Worm (Caenorhabditis elegans) whole organism, L3 larva: ENCODE measurements around the gene algn-13.

Experiments
- R02D3.7 ChIP-seq: fragments of 150-350 bp; optimal IDR thresholded peaks from 2 replicates; lab custom pipeline; 2014; ENCODE audit warnings: missing biosample characterization, missing genetic modification characterization
- ZK546.5 ChIP-seq: sonication (generic microtip); optimal IDR thresholded peaks from 2 replicates; lab custom pipeline; 2017; ENCODE audit warnings: missing biosample characterization, missing genetic modification characterization
- aly-2 ChIP-seq: fragments of 150-350 bp; optimal IDR thresholded peaks from 2 replicates; lab custom pipeline; 2014; ENCODE audit warnings: missing biosample characterization, missing genetic modification characterization
- ama-1 ChIP-seq: fragments of 150-350 bp; optimal IDR thresholded peaks from 2 replicates; lab custom pipeline; 2018
- ceh-28 ChIP-seq: fragments of 150-350 bp; optimal IDR thresholded peaks from 2 replicates; lab custom pipeline; 2014; ENCODE audit warnings: missing biosample characterization, missing genetic modification reagents, missing genetic modification characterization
- ceh-82 ChIP-seq: fragments of 150-350 bp; optimal IDR thresholded peaks from 2 replicates; lab custom pipeline; 2014; ENCODE audit warnings: missing biosample characterization, missing genetic modification characterization
- ceh-9 ChIP-seq: sonication (generic microtip); optimal IDR thresholded peaks from 2 replicates; lab custom pipeline; 2018; ENCODE audit warnings: missing biosample characterization, missing genetic modification characterization
- daf-12 ChIP-seq: fragments of 150-350 bp; optimal IDR thresholded peaks from 2 replicates; lab custom pipeline; 2014; ENCODE audit warnings: missing biosample characterization, missing genetic modification reagents, missing genetic modification characterization
- egl-27 ChIP-seq: sonication (generic microtip); optimal IDR thresholded peaks from 4 replicates; lab custom pipeline; 2017; ENCODE audit warnings: missing biosample characterization, missing genetic modification reagents, missing genetic modification characterization
- elt-1 ChIP-seq: fragments of 150-350 bp; optimal IDR thresholded peaks from 2 replicates; lab custom pipeline; 2014; ENCODE audit warnings: missing biosample characterization, missing genetic modification characterization
- elt-2 ChIP-seq: sonication (generic microtip); optimal IDR thresholded peaks from 2 replicates; lab custom pipeline; 2016; ENCODE audit warnings: missing genetic modification reagents, mild to moderate bottlenecking, missing genetic modification characterization, missing compliant biosample characterization
- elt-3 ChIP-seq, 3 experiments: fragments of 150-350 bp in 1 of 3; sonication (generic microtip) in 2 of 3; optimal IDR thresholded peaks; 2 replicates in 2 of 3; 4 replicates in 1 of 3; lab custom pipeline; 2014 to 2017; ENCODE audit warnings: missing biosample characterization in 3 of 3, missing genetic modification characterization in 3 of 3
- eor-1 ChIP-seq, 2 experiments: fragments of 150-350 bp; optimal IDR thresholded peaks; 2 replicates each; lab custom pipeline; 2014 to 2018; ENCODE audit warnings: missing biosample characterization in 2 of 2, missing genetic modification characterization in 2 of 2
- fkh-10 ChIP-seq: sonication (generic microtip); optimal IDR thresholded peaks from 2 replicates; lab custom pipeline; 2017; ENCODE audit warnings: missing biosample characterization, missing genetic modification reagents, missing genetic modification characterization
- fos-1 ChIP-seq: fragments of 150-350 bp; optimal IDR thresholded peaks from 2 replicates; lab custom pipeline; 2014; ENCODE audit warnings: missing biosample characterization, missing genetic modification characterization
- hmg-11 ChIP-seq: sonication (generic microtip); optimal IDR thresholded peaks from 2 replicates; lab custom pipeline; 2016; ENCODE audit warnings: missing genetic modification characterization, missing compliant biosample characterization
- jun-1 ChIP-seq: fragments of 150-350 bp; optimal IDR thresholded peaks from 2 replicates; lab custom pipeline; 2014; ENCODE audit warnings: missing biosample characterization, missing genetic modification reagents, missing genetic modification characterization
- lin-15B ChIP-seq: fragments of 150-350 bp; optimal IDR thresholded peaks from 2 replicates; lab custom pipeline; 2014; ENCODE audit warnings: missing biosample characterization, missing genetic modification characterization
- lsy-12 ChIP-seq: sonication (generic microtip); optimal IDR thresholded peaks from 2 replicates; lab custom pipeline; 2016; ENCODE audit warnings: mild to moderate bottlenecking, missing genetic modification characterization, missing compliant biosample characterization
- mdl-1 ChIP-seq: fragments of 150-350 bp; optimal IDR thresholded peaks from 2 replicates; lab custom pipeline; 2014; ENCODE audit warnings: missing biosample characterization, missing genetic modification characterization
- mml-1 ChIP-seq: fragments of 150-350 bp; sonication (generic microtip); optimal IDR thresholded peaks from 3 replicates; lab custom pipeline; 2014; ENCODE audit warnings: missing biosample characterization, missing genetic modification characterization
- nfya-1 ChIP-seq: sonication (generic microtip); optimal IDR thresholded peaks from 2 replicates; lab custom pipeline; 2017; ENCODE audit warnings: missing genetic modification characterization, mild to moderate bottlenecking, missing compliant biosample characterization, antibody characterized with exemption, moderate library complexity; ENCODE audit not compliant: insufficient read depth
- nhr-11 ChIP-seq: fragments of 150-350 bp; optimal IDR thresholded peaks from 2 replicates; lab custom pipeline; 2014; ENCODE audit warnings: missing biosample characterization, missing genetic modification characterization
- nhr-12 ChIP-seq: fragments of 150-350 bp; optimal IDR thresholded peaks from 2 replicates; lab custom pipeline; 2014; ENCODE audit warnings: missing biosample characterization, missing genetic modification characterization
- nhr-23 ChIP-seq: fragments of 150-350 bp; optimal IDR thresholded peaks from 2 replicates; lab custom pipeline; 2014; ENCODE audit warnings: missing biosample characterization, missing genetic modification reagents, missing genetic modification characterization
- nhr-25 ChIP-seq: sonication (generic microtip); optimal IDR thresholded peaks from 2 replicates; lab custom pipeline; 2017; ENCODE audit warnings: missing biosample characterization, missing genetic modification characterization
- nhr-28 ChIP-seq: fragments of 150-350 bp; optimal IDR thresholded peaks from 2 replicates; lab custom pipeline; 2014; ENCODE audit warnings: missing biosample characterization, missing genetic modification characterization
- nhr-43 ChIP-seq: sonication (generic microtip); optimal IDR thresholded peaks from 2 replicates; lab custom pipeline; 2016; ENCODE audit warnings: mild to moderate bottlenecking, missing genetic modification characterization, missing compliant biosample characterization; ENCODE audit not compliant: poor library complexity, severe bottlenecking
- nhr-67 ChIP-seq: fragments of 150-350 bp; optimal IDR thresholded peaks from 2 replicates; lab custom pipeline; 2014; ENCODE audit warnings: missing biosample characterization, missing genetic modification characterization
- nhr-76 ChIP-seq: fragments of 150-350 bp; sonication (generic microtip); optimal IDR thresholded peaks from 5 replicates; lab custom pipeline; 2014; ENCODE audit warnings: missing biosample characterization, missing genetic modification characterization
- nhr-77 ChIP-seq: fragments of 150-350 bp; optimal IDR thresholded peaks from 2 replicates; lab custom pipeline; 2014; ENCODE audit warnings: missing biosample characterization, missing genetic modification characterization
- pha-4 ChIP-seq: fragments of 150-350 bp; optimal IDR thresholded peaks from 2 replicates; lab custom pipeline; 2014; ENCODE audit warnings: missing biosample characterization, missing genetic modification reagents, missing genetic modification characterization
- pqm-1 ChIP-seq: fragments of 150-350 bp; optimal IDR thresholded peaks from 2 replicates; lab custom pipeline; 2017; ENCODE audit warnings: missing biosample characterization, missing genetic modification characterization, inconsistent platforms
- skn-1 ChIP-seq: fragments of 150-350 bp; optimal IDR thresholded peaks from 2 replicates; lab custom pipeline; 2014; ENCODE audit warnings: missing biosample characterization, missing genetic modification characterization
- snpc-4 ChIP-seq: fragments of 150-350 bp; optimal IDR thresholded peaks from 2 replicates; lab custom pipeline; 2014; ENCODE audit warnings: missing biosample characterization, missing genetic modification characterization
- tbx-2 ChIP-seq: sonication (generic microtip); optimal IDR thresholded peaks from 2 replicates; lab custom pipeline; 2016; ENCODE audit warnings: mild to moderate bottlenecking, missing genetic modification characterization, missing compliant biosample characterization
- unc-39 ChIP-seq: sonication (generic microtip); optimal IDR thresholded peaks from 4 replicates; lab custom pipeline; 2017; ENCODE audit warnings: missing biosample characterization, missing genetic modification characterization
- unc-62 ChIP-seq: fragments of 150-350 bp; sonication (generic microtip); optimal IDR thresholded peaks from 4 replicates; lab custom pipeline; 2014; ENCODE audit warnings: missing biosample characterization, missing genetic modification reagents, missing genetic modification characterization
- zag-1 ChIP-seq: fragments of 150-350 bp; optimal IDR thresholded peaks from 2 replicates; lab custom pipeline; 2014; ENCODE audit warnings: missing biosample characterization, missing genetic modification characterization
- ztf-11 ChIP-seq: fragments of 150-350 bp; optimal IDR thresholded peaks from 2 replicates; lab custom pipeline; 2014; ENCODE audit warnings: missing biosample characterization, missing genetic modification characterization
- ztf-4 ChIP-seq: fragments of 150-350 bp; optimal IDR thresholded peaks from 2 replicates; lab custom pipeline; 2014; ENCODE audit warnings: missing biosample characterization, missing genetic modification characterization

Gene algn-13

DNA sequence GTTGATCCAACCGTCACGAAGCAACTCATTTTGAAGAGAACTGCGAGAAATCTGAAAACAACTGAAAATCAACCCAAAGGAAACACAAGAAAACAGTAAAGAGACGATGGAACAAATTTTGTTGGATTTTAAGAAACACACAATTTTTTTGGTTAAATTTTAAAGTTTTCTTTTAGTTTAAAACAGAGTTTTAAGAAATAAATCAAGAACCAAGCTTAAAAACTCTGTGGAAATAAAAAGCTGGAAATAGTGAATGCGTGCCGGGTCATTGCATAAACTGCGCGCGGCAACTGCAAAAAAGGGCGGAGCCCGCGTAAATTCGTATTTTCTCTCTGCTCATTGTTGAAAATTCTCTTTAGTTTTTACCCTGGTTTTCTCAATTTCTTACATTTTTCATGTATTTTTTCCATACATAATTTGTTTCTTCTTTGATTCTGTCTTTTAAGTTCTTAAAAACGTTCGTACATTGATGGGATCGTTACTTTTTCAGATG, at the start of gene algn-13, which contains the start of gene R10D12.13:
algn-13 (minus strand) TSS at position 51 of the 493 bp plus-strand sequence.
R10D12.13 (plus strand) TSS at position 491 of the 493 bp plus-strand sequence.
- TF ChIP-seq aly-2 (tag; lab: Kevin White, UChicago), result no peak
- TF ChIP-seq lin-15B (tag; lab: Kevin White, UChicago), result peak; percentile 35
- peak; percentile 91 for TF ChIP-seq hmg-11
- no peak for TF ChIP-seq elt-1 (tag; lab: Kevin White, UChicago)
- TF ChIP-seq skn-1 (tag; lab: Kevin White, UChicago), result peak; percentile 27
- TF ChIP-seq nhr-77 (tag; lab: Kevin White, UChicago), result no peak
- peak; percentile 72 for TF ChIP-seq snpc-4 (tag; lab: Kevin White, UChicago)
- TF ChIP-seq pha-4 (tag; lab: Kevin White, UChicago), result peak; percentile 44
- peak; percentile 19 for TF ChIP-seq nhr-23
- TF ChIP-seq eor-1 (tag; optimal IDR thresholded peaks at IDR 0.05; lab: Kevin White, UChicago), result no peak
- TF ChIP-seq nhr-28, result no peak
- no peak for TF ChIP-seq ama-1 (lab: Kevin White, UChicago)
- no peak for TF ChIP-seq tbx-2 (tag; lab: Kevin White, UChicago)
- TF ChIP-seq R02D3.7 (tag; lab: Kevin White, UChicago), result peak; percentile 46
- TF ChIP-seq mml-1, result no peak
- TF ChIP-seq elt-2 (tag; lab: Kevin White, UChicago), result peak; percentile 41
- TF ChIP-seq unc-39, result no peak
- no peak for TF ChIP-seq elt-3 (tag; optimal IDR thresholded peaks at IDR 0.05; lab: Kevin White, UChicago)
- TF ChIP-seq nfya-1 (tag; lab: Kevin White, UChicago), result peak; percentile 54
- peak; percentile 76 for TF ChIP-seq nhr-43 (tag; lab: Kevin White, UChicago)
- TF ChIP-seq pqm-1 (tag; lab: Kevin White, UChicago), result no peak

DNA sequence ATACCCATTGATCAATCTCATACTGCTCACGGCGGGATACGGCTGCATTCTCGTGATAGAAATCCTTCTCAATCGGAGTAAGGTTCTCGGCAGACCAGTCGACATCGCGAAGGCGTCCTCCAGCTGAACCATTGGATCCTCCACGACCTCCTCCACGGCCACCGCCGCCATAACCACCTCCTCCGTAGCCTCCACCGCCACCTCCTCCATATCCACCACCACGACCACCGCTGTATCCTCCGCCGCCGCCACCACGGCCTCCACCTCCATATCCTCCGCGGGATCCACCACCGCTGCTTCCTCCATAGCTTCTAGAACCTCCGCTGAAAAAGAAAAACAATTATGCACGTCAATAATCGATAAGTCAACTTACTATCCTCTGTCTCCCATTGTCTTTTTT, 49.6 kb upstream of the algn-13 start:
- no peak for TF ChIP-seq tbx-2 (tag; lab: Kevin White, UChicago)
- TF ChIP-seq mdl-1 (tag; lab: Kevin White, UChicago), result no peak
- no peak for TF ChIP-seq eor-1 (tag; optimal IDR thresholded peaks at IDR 0.05; lab: Kevin White, UChicago)
- no peak for TF ChIP-seq unc-62 (GFP tag; lab: Kevin White, UChicago)
- TF ChIP-seq lsy-12 (tag; lab: Kevin White, UChicago), result no peak
- no peak for TF ChIP-seq nhr-67 (tag; lab: Kevin White, UChicago)
- no peak for TF ChIP-seq nhr-28
- TF ChIP-seq fkh-10 (GFP tag; lab: Kevin White, UChicago), result no peak
- TF ChIP-seq nhr-43 (tag; lab: Kevin White, UChicago), result no peak
- no peak for TF ChIP-seq nhr-77 (tag; lab: Kevin White, UChicago)
- TF ChIP-seq nhr-11 (tag; lab: Kevin White, UChicago), result no peak
- no peak for TF ChIP-seq ceh-9 (tag; lab: Kevin White, UChicago)
- TF ChIP-seq nhr-76 (tag; lab: Kevin White, UChicago), result no peak
- TF ChIP-seq skn-1 (tag; lab: Kevin White, UChicago), result no peak
- TF ChIP-seq ceh-82 (tag; lab: Kevin White, UChicago), result no peak
- TF ChIP-seq pqm-1 (tag; lab: Kevin White, UChicago), result no peak
- TF ChIP-seq, all 47 proteins: peak for 0

DNA sequence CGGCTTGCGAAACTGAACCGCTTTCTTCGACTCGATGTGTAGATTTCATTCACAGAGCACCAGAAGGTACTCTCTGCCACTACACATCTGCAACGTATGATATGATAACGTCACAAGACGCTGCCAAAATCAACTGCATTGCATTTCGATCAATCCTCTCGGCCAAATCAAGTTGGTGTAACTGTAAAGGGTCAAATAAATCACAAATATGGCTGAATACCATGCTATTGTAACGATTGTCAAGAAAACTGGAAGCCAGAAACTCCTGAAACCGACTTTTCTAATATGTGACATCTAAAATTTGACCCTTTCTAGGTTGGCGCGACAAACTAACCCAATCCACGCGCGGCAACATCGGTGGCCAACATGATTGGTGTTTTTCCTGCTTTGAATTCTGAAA, 48.2 kb upstream of the algn-13 start:
- TF ChIP-seq fos-1 (no peak), unc-62 (GFP tag; lab: Kevin White, UChicago) (no peak), tbx-2 (tag; lab: Kevin White, UChicago) (no peak), elt-2 (tag; lab: Kevin White, UChicago) (no peak), nhr-76 (tag; lab: Kevin White, UChicago) (no peak), lsy-12 (tag; lab: Kevin White, UChicago) (no peak)

DNA sequence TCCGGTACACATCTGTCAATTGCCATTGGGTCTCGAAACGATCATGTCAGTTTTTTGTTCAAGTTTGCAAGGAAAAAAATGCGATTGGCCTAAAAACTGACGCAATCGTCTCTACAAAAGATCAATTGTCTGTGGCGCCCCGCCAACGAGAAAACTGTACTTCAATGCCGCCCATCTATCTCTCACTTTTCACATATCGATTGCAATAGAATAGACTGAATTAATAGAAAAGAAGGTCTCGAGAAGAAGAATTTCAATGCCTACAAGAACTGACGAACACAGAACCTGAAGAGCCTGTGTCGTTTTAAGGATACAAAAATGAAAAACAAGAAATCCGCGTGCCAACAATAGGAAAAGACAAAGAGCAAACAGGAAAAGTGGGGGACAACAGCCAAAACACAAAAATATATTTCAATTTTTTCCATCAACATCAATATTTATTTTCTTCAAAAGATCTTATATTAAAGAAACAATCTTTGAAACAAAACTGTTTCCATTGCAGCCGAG, 46.6 kb upstream of the algn-13 start:
- TF ChIP-seq nhr-76 (tag; lab: Kevin White, UChicago), result no peak
- no peak for TF ChIP-seq ZK546.5 (tag; lab: Kevin White, UChicago)
- TF ChIP-seq nhr-25 (tag; lab: Kevin White, UChicago), result peak; percentile 71
- TF ChIP-seq ceh-28 (tag; lab: Kevin White, UChicago), result peak; percentile 38
- TF ChIP-seq nhr-12, result no peak
- TF ChIP-seq jun-1 (tag; lab: Kevin White, UChicago), result no peak
- no peak for TF ChIP-seq skn-1 (tag; lab: Kevin White, UChicago)
- no peak for TF ChIP-seq unc-62 (GFP tag; lab: Kevin White, UChicago)
- TF ChIP-seq lin-15B (tag; lab: Kevin White, UChicago), result no peak
- TF ChIP-seq nfya-1 (tag; lab: Kevin White, UChicago), result peak; percentile 47
- no peak for TF ChIP-seq aly-2 (tag; lab: Kevin White, UChicago)
- no peak for TF ChIP-seq zag-1 (tag; lab: Kevin White, UChicago)
- TF ChIP-seq nhr-28, result no peak
- no peak for TF ChIP-seq nhr-67 (tag; lab: Kevin White, UChicago)
- no peak for TF ChIP-seq ceh-9 (tag; lab: Kevin White, UChicago)
- TF ChIP-seq egl-27 (tag; lab: Kevin White, UChicago), result no peak
- peak; percentile 56 for TF ChIP-seq lsy-12 (tag; lab: Kevin White, UChicago)
- TF ChIP-seq elt-3 (tag; optimal IDR thresholded peaks at IDR 0.05; lab: Kevin White, UChicago), result no peak
- TF ChIP-seq nhr-11 (tag; lab: Kevin White, UChicago), result no peak
- TF ChIP-seq mdl-1 (tag; lab: Kevin White, UChicago), result no peak
- peak; percentile 33 for TF ChIP-seq hmg-11
- TF ChIP-seq nhr-43 (tag; lab: Kevin White, UChicago), result peak; percentile 53
- TF ChIP-seq ztf-11 (tag; lab: Kevin White, UChicago), result no peak
- TF ChIP-seq daf-12, result no peak
- TF ChIP-seq unc-39, result no peak
- TF ChIP-seq ztf-4 (tag; lab: Kevin White, UChicago), result peak; percentile 24
- no peak for TF ChIP-seq snpc-4 (tag; lab: Kevin White, UChicago)
- TF ChIP-seq ceh-82 (tag; lab: Kevin White, UChicago), result no peak
- TF ChIP-seq eor-1 (tag; optimal IDR thresholded peaks at IDR 0.05; lab: Kevin White, UChicago), result no peak
- TF ChIP-seq fkh-10 (GFP tag; lab: Kevin White, UChicago), result no peak
- TF ChIP-seq elt-2 (tag; lab: Kevin White, UChicago), result peak; percentile 51
- TF ChIP-seq nhr-23, result peak; percentile 7
